Fruit fly (Drosophila melanogaster) whole organism, prepupa: ENCODE results near the gene Mo25.

Source experiments
- CG10631 ChIP-seq: fragments of 200-800 bp; sonication (Bioruptor generic); optimal IDR thresholded peaks from 2 replicates; lab custom pipeline; 2016; ENCODE audit warnings: missing biosample characterization, missing genetic modification characterization
- CG10669 ChIP-seq: fragments of 200-800 bp; sonication (Bioruptor generic); optimal IDR thresholded peaks from 3 replicates; lab custom pipeline; 2018; ENCODE audit warnings: missing biosample characterization, mild to moderate bottlenecking, missing genetic modification characterization, moderate library complexity
- CG11294 ChIP-seq: fragments of 200-800 bp; sonication (Bioruptor generic); IDR thresholded peaks from 2 replicates; pipeline ENCODE4 v1.3.6; 2022; ENCODE audit warnings: missing biosample characterization, missing genetic modification characterization
- CG11762 ChIP-seq: fragments of 200-800 bp; sonication (Bioruptor generic); optimal IDR thresholded peaks from 3 replicates; lab custom pipeline; 2016; ENCODE audit warnings: missing biosample characterization, missing genetic modification characterization; ENCODE audit not compliant: insufficient read depth
- CG11902 ChIP-seq: fragments of 200-800 bp; sonication (Bioruptor generic); optimal IDR thresholded peaks from 3 replicates; lab custom pipeline; 2016; ENCODE audit warnings: missing biosample characterization, missing genetic modification characterization
- CG15336 ChIP-seq: fragments of 200-800 bp; sonication (Bioruptor generic); IDR thresholded peaks from 2 replicates; pipeline ENCODE4 v1.3.6; 2022; ENCODE audit warnings: missing biosample characterization, missing genetic modification characterization
- CG1621 ChIP-seq: fragments of 200-800 bp; sonication (Bioruptor generic); optimal IDR thresholded peaks from 3 replicates; lab custom pipeline; 2018; ENCODE audit warnings: missing biosample characterization, mild to moderate bottlenecking, missing genetic modification characterization
- CG16779 ChIP-seq: fragments of 200-800 bp; sonication (Bioruptor generic); optimal IDR thresholded peaks from 3 replicates; lab custom pipeline; 2017; ENCODE audit warnings: missing biosample characterization, mild to moderate bottlenecking, missing genetic modification characterization
- CG3032 ChIP-seq: fragments of 200-800 bp; optimal IDR thresholded peaks from 2 replicates; lab custom pipeline; 2019; ENCODE audit warnings: missing biosample characterization, mild to moderate bottlenecking, missing genetic modification characterization, moderate library complexity
- CG31627 ChIP-seq: fragments of 200-800 bp; sonication (Bioruptor generic); optimal IDR thresholded peaks from 3 replicates; lab custom pipeline; 2016; ENCODE audit warnings: missing biosample characterization, missing genetic modification characterization
- CG32006 ChIP-seq: fragments of 200-800 bp; sonication (Bioruptor generic); optimal IDR thresholded peaks from 3 replicates; lab custom pipeline; 2017; ENCODE audit warnings: missing biosample characterization, mild to moderate bottlenecking, missing genetic modification characterization
- CG34406 ChIP-seq: fragments of 200-800 bp; sonication (Bioruptor generic); optimal IDR thresholded peaks from 3 replicates; lab custom pipeline; 2016; ENCODE audit warnings: missing biosample characterization, missing genetic modification characterization
- CG3919 ChIP-seq: fragments of 200-800 bp; sonication (Bioruptor generic); optimal IDR thresholded peaks from 3 replicates; lab custom pipeline; 2016; ENCODE audit warnings: missing biosample characterization, missing genetic modification characterization
- CG4318 ChIP-seq: fragments of 200-800 bp; sonication (Bioruptor generic); optimal IDR thresholded peaks from 3 replicates; lab custom pipeline; 2017; ENCODE audit warnings: missing biosample characterization, mild to moderate bottlenecking, missing genetic modification characterization
- CG6163 ChIP-seq: fragments of 200-800 bp; sonication (Bioruptor generic); IDR thresholded peaks from 3 replicates; pipeline ENCODE4 v1.3.6; 2022; ENCODE audit warnings: missing biosample characterization, missing genetic modification characterization
- CG6276 ChIP-seq: fragments of 200-800 bp; sonication (Bioruptor generic); optimal IDR thresholded peaks from 2 replicates; lab custom pipeline; 2017; ENCODE audit warnings: missing biosample characterization, mild to moderate bottlenecking, missing genetic modification characterization
- CG6854 ChIP-seq: fragments of 200-800 bp; sonication (Bioruptor generic); optimal IDR thresholded peaks from 2 replicates; lab custom pipeline; 2017; ENCODE audit warnings: missing biosample characterization, mild to moderate bottlenecking, missing genetic modification characterization
- CG8119 ChIP-seq: fragments of 200-800 bp; sonication (Bioruptor generic); IDR thresholded peaks from 3 replicates; pipeline ENCODE4 v1.3.6; 2022; ENCODE audit warnings: missing biosample characterization, missing genetic modification characterization
- CG8319 ChIP-seq: fragments of 200-800 bp; sonication (Bioruptor generic); optimal IDR thresholded peaks from 3 replicates; lab custom pipeline; 2016; ENCODE audit warnings: missing biosample characterization, missing genetic modification characterization
- CG8632 ChIP-seq: fragments of 200-800 bp; sonication (Bioruptor generic); optimal IDR thresholded peaks from 3 replicates; lab custom pipeline; 2016; ENCODE audit warnings: missing biosample characterization, missing genetic modification characterization
- CG9139 ChIP-seq: fragments of 200-800 bp; sonication (Bioruptor generic); optimal IDR thresholded peaks from 3 replicates; lab custom pipeline; 2017; ENCODE audit warnings: missing biosample characterization, mild to moderate bottlenecking, missing genetic modification characterization
- Eip75B ChIP-seq: fragments of 200-800 bp; sonication (Bioruptor generic); optimal IDR thresholded peaks from 3 replicates; lab custom pipeline; 2016; ENCODE audit warnings: missing biosample characterization, missing genetic modification characterization
- Eip78C ChIP-seq: fragments of 200-800 bp; sonication (Bioruptor generic); peaks from one replicate; lab custom pipeline; 2016; ENCODE audit warnings: missing biosample characterization, missing genetic modification characterization
- Eip93F ChIP-seq: fragments of 200-800 bp; sonication (Bioruptor generic); optimal IDR thresholded peaks from 2 replicates; lab custom pipeline; 2016; ENCODE audit warnings: missing biosample characterization, mild to moderate bottlenecking, missing genetic modification characterization
- Ets21C ChIP-seq: fragments of 200-800 bp; sonication (Bioruptor generic); optimal IDR thresholded peaks from 3 replicates; lab custom pipeline; 2016; ENCODE audit warnings: missing biosample characterization, missing genetic modification characterization
- Gug ChIP-seq: fragments of 200-800 bp; sonication (Bioruptor generic); IDR thresholded peaks from 2 replicates; pipeline ENCODE4 v1.3.6; 2022; ENCODE audit warnings: missing biosample characterization, missing genetic modification characterization
- Hr38 ChIP-seq: sonication (Bioruptor generic); optimal IDR thresholded peaks from 2 replicates; lab custom pipeline; 2016; ENCODE audit warnings: missing biosample characterization, missing genetic modification characterization
- Hr39 ChIP-seq: fragments of 200-800 bp; sonication (Bioruptor generic); optimal IDR thresholded peaks from 2 replicates; lab custom pipeline; 2016; ENCODE audit warnings: missing biosample characterization, missing genetic modification characterization
- Hr4 ChIP-seq: fragments of 200-800 bp; sonication (Bioruptor generic); optimal IDR thresholded peaks from 3 replicates; lab custom pipeline; 2016; ENCODE audit warnings: missing biosample characterization, missing genetic modification characterization
- Lpt ChIP-seq: fragments of 200-800 bp; sonication (Bioruptor generic); optimal IDR thresholded peaks from 3 replicates; lab custom pipeline; 2016; ENCODE audit warnings: missing biosample characterization, missing genetic modification characterization
- Met ChIP-seq: fragments of 200-800 bp; sonication (Bioruptor generic); optimal IDR thresholded peaks from 3 replicates; lab custom pipeline; 2016; ENCODE audit warnings: missing biosample characterization, missing genetic modification characterization
- OdsH ChIP-seq: fragments of 200-800 bp; sonication (Bioruptor generic); optimal IDR thresholded peaks from 3 replicates; lab custom pipeline; 2016; ENCODE audit warnings: missing biosample characterization, missing genetic modification characterization
- Smox ChIP-seq: fragments of 200-800 bp; sonication (Bioruptor generic); optimal IDR thresholded peaks from 3 replicates; lab custom pipeline; 2016; ENCODE audit warnings: missing biosample characterization, missing genetic modification characterization
- Sox102F ChIP-seq: fragments of 200-800 bp; sonication (Bioruptor generic); optimal IDR thresholded peaks from 2 replicates; lab custom pipeline; 2016; ENCODE audit warnings: missing biosample characterization, mild to moderate bottlenecking, missing genetic modification characterization
- Sox14 ChIP-seq: fragments of 200-800 bp; sonication (Bioruptor generic); optimal IDR thresholded peaks from 3 replicates; lab custom pipeline; 2016; ENCODE audit warnings: missing biosample characterization, missing genetic modification characterization
- achi ChIP-seq: fragments of 200-800 bp; sonication (Bioruptor generic); optimal IDR thresholded peaks from 3 replicates; lab custom pipeline; 2016; ENCODE audit warnings: missing biosample characterization, missing genetic modification characterization
- acj6 ChIP-seq: fragments of 200-800 bp; sonication (Bioruptor generic); optimal IDR thresholded peaks from 3 replicates; lab custom pipeline; 2016; ENCODE audit warnings: missing biosample characterization, missing genetic modification characterization
- cyc ChIP-seq: fragments of 200-800 bp; sonication (Bioruptor generic); optimal IDR thresholded peaks from 3 replicates; lab custom pipeline; 2016; ENCODE audit warnings: missing biosample characterization, missing genetic modification characterization
- dac ChIP-seq: fragments of 200-800 bp; sonication (Bioruptor generic); optimal IDR thresholded peaks from 2 replicates; lab custom pipeline; 2017; ENCODE audit warnings: missing biosample characterization, mild to moderate bottlenecking, missing genetic modification characterization
- dsx ChIP-seq: fragments of 200-800 bp; optimal IDR thresholded peaks from 3 replicates; lab custom pipeline; 2019; ENCODE audit warnings: missing biosample characterization, mild to moderate bottlenecking, missing genetic modification characterization, moderate library complexity; ENCODE audit not compliant: poor library complexity, severe bottlenecking
- eg ChIP-seq: fragments of 200-800 bp; sonication (Bioruptor generic); IDR thresholded peaks from 3 replicates; pipeline ENCODE4 v1.3.6; 2022; ENCODE audit warnings: missing biosample characterization, missing genetic modification characterization
- esn ChIP-seq: fragments of 200-800 bp; sonication (Bioruptor generic); optimal IDR thresholded peaks from 2 replicates; lab custom pipeline; 2016; ENCODE audit warnings: missing biosample characterization, mild to moderate bottlenecking, missing genetic modification characterization, moderate library complexity
- fd59A ChIP-seq: fragments of 200-800 bp; sonication (Bioruptor generic); optimal IDR thresholded peaks from 2 replicates; lab custom pipeline; 2017; ENCODE audit warnings: missing biosample characterization, mild to moderate bottlenecking, missing genetic modification characterization, missing genetic modification reagents
- fkh ChIP-seq: fragments of 200-800 bp; sonication (Bioruptor generic); optimal IDR thresholded peaks from 3 replicates; lab custom pipeline; 2017; ENCODE audit warnings: missing biosample characterization, mild to moderate bottlenecking, missing genetic modification characterization, moderate library complexity
- lz ChIP-seq: fragments of 200-800 bp; sonication (Bioruptor generic); optimal IDR thresholded peaks from 3 replicates; lab custom pipeline; 2016; ENCODE audit warnings: missing biosample characterization, missing genetic modification characterization
- net ChIP-seq: fragments of 200-800 bp; sonication (Bioruptor generic); optimal IDR thresholded peaks from 3 replicates; lab custom pipeline; 2016; ENCODE audit warnings: missing biosample characterization, missing genetic modification characterization
- pdm3 ChIP-seq: fragments of 200-800 bp; sonication (Bioruptor generic); optimal IDR thresholded peaks from 3 replicates; lab custom pipeline; 2016; ENCODE audit warnings: missing biosample characterization, missing genetic modification characterization
- salr ChIP-seq, 2 experiments: fragments of 200-800 bp; sonication (Bioruptor generic); optimal IDR thresholded peaks; 3 replicates each; lab custom pipeline; 2016 to 2018; ENCODE audit warnings: missing biosample characterization in 2 of 2, missing genetic modification characterization in 2 of 2, mild to moderate bottlenecking in 1 of 2
- spab ChIP-seq: fragments of 200-800 bp; sonication (Bioruptor generic); optimal IDR thresholded peaks from 2 replicates; lab custom pipeline; 2017; ENCODE audit warnings: missing biosample characterization, mild to moderate bottlenecking, missing genetic modification characterization, missing genetic modification reagents
- ss ChIP-seq, 2 experiments: fragments of 200-800 bp; sonication (Bioruptor generic); optimal IDR thresholded peaks; 2 replicates in 1 of 2; 3 replicates in 1 of 2; lab custom pipeline; 2017 to 2018; ENCODE audit warnings: mild to moderate bottlenecking in 2 of 2, missing biosample characterization in 2 of 2, missing genetic modification characterization in 2 of 2, moderate library complexity in 1 of 2
- svp ChIP-seq: fragments of 200-800 bp; sonication (Bioruptor generic); peaks from one replicate; lab custom pipeline; 2016; ENCODE audit warnings: missing biosample characterization, missing genetic modification characterization
- topi ChIP-seq: fragments of 200-800 bp; sonication (Bioruptor generic); optimal IDR thresholded peaks from 3 replicates; lab custom pipeline; 2016; ENCODE audit warnings: missing biosample characterization, missing genetic modification characterization
- vri ChIP-seq: fragments of 200-800 bp; sonication (Bioruptor generic); optimal IDR thresholded peaks from 3 replicates; lab custom pipeline; 2016; ENCODE audit warnings: missing biosample characterization, mild to moderate bottlenecking, missing genetic modification characterization

Mo25 gene

DNA sequence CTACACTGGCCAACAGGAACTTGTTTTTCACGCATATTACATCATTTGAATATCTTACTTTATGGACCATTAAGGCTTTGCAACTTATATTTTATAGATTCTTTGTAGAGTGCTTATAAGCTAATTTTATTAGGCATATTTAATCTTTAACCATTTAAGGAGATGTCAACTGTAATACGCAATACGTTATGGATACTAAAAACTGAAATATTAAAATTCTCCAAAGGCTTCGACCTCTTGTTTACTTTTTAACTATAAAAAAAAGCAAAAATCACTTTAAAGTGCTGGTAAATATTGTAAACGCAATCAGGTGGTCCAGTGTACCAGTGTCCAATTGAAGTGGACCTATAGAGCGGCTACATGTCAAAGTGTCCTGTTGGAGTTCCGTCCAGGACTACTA is 41.7 kb upstream of the Mo25 start:
- TF ChIP-seq CG31627 (GFP tag; lab: Kevin White, UChicago): peak; percentile 12
- TF ChIP-seq eg (GFP tag; lab: Robert Waterston, UW): 0 out of 3 replicates have a peak, but pooled peaks have one; percentile 42
- TF ChIP-seq Eip75B (GFP tag; lab: Kevin White, UChicago): peak; percentile 23
- no peak for TF ChIP-seq Hr38 (GFP tag; lab: Kevin White, UChicago)
- TF ChIP-seq CG15336: peak; percentile 62
- TF ChIP-seq acj6: peak; percentile 23
- TF ChIP-seq CG1621 (tag; lab: Kevin White, UChicago): no peak
- no peak for TF ChIP-seq dsx (GFP tag; lab: Kevin White, UChicago)
- TF ChIP-seq Gug (GFP tag; lab: Robert Waterston, UW): no peak
- TF ChIP-seq CG3032 (tag; lab: Kevin White, UChicago): peak; percentile 4
- TF ChIP-seq CG9139: no peak
- no peak for TF ChIP-seq CG11902 (GFP tag; lab: Kevin White, UChicago)
- TF ChIP-seq vri (GFP tag; lab: Kevin White, UChicago): peak; percentile 49
- TF ChIP-seq Met (GFP tag; lab: Kevin White, UChicago): peak; percentile 57
- peak; percentile 40 for TF ChIP-seq achi
- peak; percentile 75 for TF ChIP-seq svp (GFP tag; lab: Kevin White, UChicago)
- TF ChIP-seq dac: peak; percentile 19
- TF ChIP-seq CG11294 (GFP tag; lab: Robert Waterston, UW): no peak
- peak; percentile 41 for TF ChIP-seq topi (GFP tag; lab: Kevin White, UChicago)
- TF ChIP-seq CG4318: no peak
- no peak for TF ChIP-seq fd59A (GFP tag; lab: Kevin White, UChicago)
- peak; percentile 39 for TF ChIP-seq OdsH (GFP tag; lab: Kevin White, UChicago)
- TF ChIP-seq Hr39: peak; percentile 17
- TF ChIP-seq cyc (GFP tag; lab: Kevin White, UChicago): peak; percentile 6
- TF ChIP-seq Sox102F (GFP tag; lab: Kevin White, UChicago): peak; percentile 11
- peak; percentile 30 for TF ChIP-seq CG10631 (GFP tag; lab: Kevin White, UChicago)
- peak; percentile 41 for TF ChIP-seq net (GFP tag; lab: Kevin White, UChicago)
- no peak for TF ChIP-seq CG8632 (GFP tag; lab: Kevin White, UChicago)
- peak; percentile 27 for TF ChIP-seq CG10669 (GFP tag; lab: Kevin White, UChicago)
- no peak for TF ChIP-seq CG6854
- TF ChIP-seq CG6276: peak; percentile 70
- no peak for TF ChIP-seq Eip93F (GFP tag; lab: Kevin White, UChicago)
- TF ChIP-seq lz: peak; percentile 29
- peak; percentile 12 for TF ChIP-seq CG16779
- TF ChIP-seq esn (GFP tag; lab: Kevin White, UChicago): peak; percentile 39
- TF ChIP-seq CG34406: no peak
- TF ChIP-seq CG3919 (GFP tag; lab: Kevin White, UChicago): peak; percentile 45
- TF ChIP-seq CG6163 (GFP tag; lab: Robert Waterston, UW): no peak
- no peak for TF ChIP-seq Ets21C (GFP tag; lab: Kevin White, UChicago)
- TF ChIP-seq CG8119: peak; percentile 61
- peak; percentile 41 for TF ChIP-seq pdm3 (GFP tag; lab: Kevin White, UChicago)
- TF ChIP-seq spab (GFP tag; lab: Kevin White, UChicago): peak; percentile 34
- TF ChIP-seq fkh (GFP tag; lab: Kevin White, UChicago): no peak
- peak; percentile 26 for TF ChIP-seq Smox (GFP tag; lab: Kevin White, UChicago)
- TF ChIP-seq Hr4 (GFP tag; lab: Kevin White, UChicago): peak; percentile 55
- peak; percentile 27 for TF ChIP-seq Lpt
- TF ChIP-seq Sox14 (GFP tag; lab: Kevin White, UChicago): peak; percentile 24
- peak; percentile 74 for TF ChIP-seq CG32006 (GFP tag; lab: Kevin White, UChicago)
- no peak for TF ChIP-seq CG8319 (GFP tag; lab: Kevin White, UChicago)
- TF ChIP-seq salr (GFP tag; optimal IDR thresholded peaks at IDR 0.05; lab: Kevin White, UChicago): peak in 1 of 2 experiments; percentile 36
- no peak for TF ChIP-seq ss (GFP tag; optimal IDR thresholded peaks at IDR 0.05; lab: Kevin White, UChicago)
- TF ChIP-seq CG11762 (GFP tag; lab: Kevin White, UChicago): no peak
- TF ChIP-seq Eip78C (GFP tag; lab: Kevin White, UChicago): peak; percentile 79
